Fruit fly (Drosophila melanogaster) whole organism, prepupa: ENCODE measurements around the gene CG32147.

Source experiments
- Blimp-1 ChIP-seq: fragments of 200-800 bp; sonication (Bioruptor generic); optimal IDR thresholded peaks from 3 replicates; lab custom pipeline; 2017; ENCODE audit warnings: missing biosample characterization, missing genetic modification characterization, mild to moderate bottlenecking, moderate library complexity, missing genetic modification reagents
- CG10631 ChIP-seq: fragments of 200-800 bp; sonication (Bioruptor generic); optimal IDR thresholded peaks from 2 replicates; lab custom pipeline; 2016; ENCODE audit warnings: missing biosample characterization, missing genetic modification characterization
- CG10669 ChIP-seq: fragments of 200-800 bp; sonication (Bioruptor generic); optimal IDR thresholded peaks from 3 replicates; lab custom pipeline; 2018; ENCODE audit warnings: missing biosample characterization, mild to moderate bottlenecking, missing genetic modification characterization, moderate library complexity
- CG11294 ChIP-seq: fragments of 200-800 bp; sonication (Bioruptor generic); IDR thresholded peaks from 2 replicates; pipeline ENCODE4 v1.3.6; 2022; ENCODE audit warnings: missing biosample characterization, missing genetic modification characterization
- CG11902 ChIP-seq: fragments of 200-800 bp; sonication (Bioruptor generic); optimal IDR thresholded peaks from 3 replicates; lab custom pipeline; 2016; ENCODE audit warnings: missing biosample characterization, missing genetic modification characterization
- CG15336 ChIP-seq: fragments of 200-800 bp; sonication (Bioruptor generic); IDR thresholded peaks from 2 replicates; pipeline ENCODE4 v1.3.6; 2022; ENCODE audit warnings: missing biosample characterization, missing genetic modification characterization
- CG1621 ChIP-seq: fragments of 200-800 bp; sonication (Bioruptor generic); optimal IDR thresholded peaks from 3 replicates; lab custom pipeline; 2018; ENCODE audit warnings: missing biosample characterization, mild to moderate bottlenecking, missing genetic modification characterization
- CG16779 ChIP-seq: fragments of 200-800 bp; sonication (Bioruptor generic); optimal IDR thresholded peaks from 3 replicates; lab custom pipeline; 2017; ENCODE audit warnings: missing biosample characterization, mild to moderate bottlenecking, missing genetic modification characterization
- CG3032 ChIP-seq: fragments of 200-800 bp; optimal IDR thresholded peaks from 2 replicates; lab custom pipeline; 2019; ENCODE audit warnings: missing biosample characterization, mild to moderate bottlenecking, missing genetic modification characterization, moderate library complexity
- CG32006 ChIP-seq: fragments of 200-800 bp; sonication (Bioruptor generic); optimal IDR thresholded peaks from 3 replicates; lab custom pipeline; 2017; ENCODE audit warnings: missing biosample characterization, mild to moderate bottlenecking, missing genetic modification characterization
- CG34406 ChIP-seq: fragments of 200-800 bp; sonication (Bioruptor generic); optimal IDR thresholded peaks from 3 replicates; lab custom pipeline; 2016; ENCODE audit warnings: missing biosample characterization, missing genetic modification characterization
- CG3919 ChIP-seq: fragments of 200-800 bp; sonication (Bioruptor generic); optimal IDR thresholded peaks from 3 replicates; lab custom pipeline; 2016; ENCODE audit warnings: missing biosample characterization, missing genetic modification characterization
- CG6163 ChIP-seq: fragments of 200-800 bp; sonication (Bioruptor generic); IDR thresholded peaks from 3 replicates; pipeline ENCODE4 v1.3.6; 2022; ENCODE audit warnings: missing biosample characterization, missing genetic modification characterization
- CG6276 ChIP-seq: fragments of 200-800 bp; sonication (Bioruptor generic); optimal IDR thresholded peaks from 2 replicates; lab custom pipeline; 2017; ENCODE audit warnings: missing biosample characterization, mild to moderate bottlenecking, missing genetic modification characterization
- CG6792 ChIP-seq: fragments of 200-800 bp; sonication (Bioruptor generic); optimal IDR thresholded peaks from 3 replicates; lab custom pipeline; 2016; ENCODE audit warnings: missing biosample characterization, missing genetic modification characterization
- CG6808 ChIP-seq: fragments of 200-800 bp; sonication (Bioruptor generic); optimal IDR thresholded peaks from 3 replicates; lab custom pipeline; 2017; ENCODE audit warnings: missing biosample characterization, missing genetic modification characterization, mild to moderate bottlenecking, moderate library complexity, missing genetic modification reagents
- CG7368 ChIP-seq: fragments of 200-800 bp; sonication (Bioruptor generic); optimal IDR thresholded peaks from 3 replicates; lab custom pipeline; 2016; ENCODE audit warnings: missing biosample characterization, missing genetic modification characterization
- CG8119 ChIP-seq: fragments of 200-800 bp; sonication (Bioruptor generic); IDR thresholded peaks from 3 replicates; pipeline ENCODE4 v1.3.6; 2022; ENCODE audit warnings: missing biosample characterization, missing genetic modification characterization
- CG8632 ChIP-seq: fragments of 200-800 bp; sonication (Bioruptor generic); optimal IDR thresholded peaks from 3 replicates; lab custom pipeline; 2016; ENCODE audit warnings: missing biosample characterization, missing genetic modification characterization
- Eip75B ChIP-seq: fragments of 200-800 bp; sonication (Bioruptor generic); optimal IDR thresholded peaks from 3 replicates; lab custom pipeline; 2016; ENCODE audit warnings: missing biosample characterization, missing genetic modification characterization
- Eip78C ChIP-seq: fragments of 200-800 bp; sonication (Bioruptor generic); peaks from one replicate; lab custom pipeline; 2016; ENCODE audit warnings: missing biosample characterization, missing genetic modification characterization
- Eip93F ChIP-seq: fragments of 200-800 bp; sonication (Bioruptor generic); optimal IDR thresholded peaks from 2 replicates; lab custom pipeline; 2016; ENCODE audit warnings: missing biosample characterization, mild to moderate bottlenecking, missing genetic modification characterization
- Ets96B ChIP-seq: fragments of 200-800 bp; optimal IDR thresholded peaks from 2 replicates; lab custom pipeline; 2019; ENCODE audit warnings: missing biosample characterization, mild to moderate bottlenecking, missing genetic modification characterization, moderate library complexity
- Gug ChIP-seq: fragments of 200-800 bp; sonication (Bioruptor generic); IDR thresholded peaks from 2 replicates; pipeline ENCODE4 v1.3.6; 2022; ENCODE audit warnings: missing biosample characterization, missing genetic modification characterization
- Hr38 ChIP-seq: sonication (Bioruptor generic); optimal IDR thresholded peaks from 2 replicates; lab custom pipeline; 2016; ENCODE audit warnings: missing biosample characterization, missing genetic modification characterization
- Hr39 ChIP-seq: fragments of 200-800 bp; sonication (Bioruptor generic); optimal IDR thresholded peaks from 2 replicates; lab custom pipeline; 2016; ENCODE audit warnings: missing biosample characterization, missing genetic modification characterization
- Hr4 ChIP-seq: fragments of 200-800 bp; sonication (Bioruptor generic); optimal IDR thresholded peaks from 3 replicates; lab custom pipeline; 2016; ENCODE audit warnings: missing biosample characterization, missing genetic modification characterization
- Lpt ChIP-seq: fragments of 200-800 bp; sonication (Bioruptor generic); optimal IDR thresholded peaks from 3 replicates; lab custom pipeline; 2016; ENCODE audit warnings: missing biosample characterization, missing genetic modification characterization
- Met ChIP-seq: fragments of 200-800 bp; sonication (Bioruptor generic); optimal IDR thresholded peaks from 3 replicates; lab custom pipeline; 2016; ENCODE audit warnings: missing biosample characterization, missing genetic modification characterization
- OdsH ChIP-seq: fragments of 200-800 bp; sonication (Bioruptor generic); optimal IDR thresholded peaks from 3 replicates; lab custom pipeline; 2016; ENCODE audit warnings: missing biosample characterization, missing genetic modification characterization
- Sox102F ChIP-seq: fragments of 200-800 bp; sonication (Bioruptor generic); optimal IDR thresholded peaks from 2 replicates; lab custom pipeline; 2016; ENCODE audit warnings: missing biosample characterization, mild to moderate bottlenecking, missing genetic modification characterization
- Sox14 ChIP-seq: fragments of 200-800 bp; sonication (Bioruptor generic); optimal IDR thresholded peaks from 3 replicates; lab custom pipeline; 2016; ENCODE audit warnings: missing biosample characterization, missing genetic modification characterization
- achi ChIP-seq: fragments of 200-800 bp; sonication (Bioruptor generic); optimal IDR thresholded peaks from 3 replicates; lab custom pipeline; 2016; ENCODE audit warnings: missing biosample characterization, missing genetic modification characterization
- acj6 ChIP-seq: fragments of 200-800 bp; sonication (Bioruptor generic); optimal IDR thresholded peaks from 3 replicates; lab custom pipeline; 2016; ENCODE audit warnings: missing biosample characterization, missing genetic modification characterization
- dsx ChIP-seq: fragments of 200-800 bp; optimal IDR thresholded peaks from 3 replicates; lab custom pipeline; 2019; ENCODE audit warnings: missing biosample characterization, mild to moderate bottlenecking, missing genetic modification characterization, moderate library complexity; ENCODE audit not compliant: poor library complexity, severe bottlenecking
- eg ChIP-seq: fragments of 200-800 bp; sonication (Bioruptor generic); IDR thresholded peaks from 3 replicates; pipeline ENCODE4 v1.3.6; 2022; ENCODE audit warnings: missing biosample characterization, missing genetic modification characterization
- esn ChIP-seq: fragments of 200-800 bp; sonication (Bioruptor generic); optimal IDR thresholded peaks from 2 replicates; lab custom pipeline; 2016; ENCODE audit warnings: missing biosample characterization, mild to moderate bottlenecking, missing genetic modification characterization, moderate library complexity
- fd59A ChIP-seq: fragments of 200-800 bp; sonication (Bioruptor generic); optimal IDR thresholded peaks from 2 replicates; lab custom pipeline; 2017; ENCODE audit warnings: missing biosample characterization, mild to moderate bottlenecking, missing genetic modification characterization, missing genetic modification reagents
- fd85E ChIP-seq: fragments of 200-800 bp; sonication (Bioruptor generic); optimal IDR thresholded peaks from 3 replicates; lab custom pipeline; 2016; ENCODE audit warnings: missing biosample characterization, missing genetic modification characterization
- fkh ChIP-seq: fragments of 200-800 bp; sonication (Bioruptor generic); optimal IDR thresholded peaks from 3 replicates; lab custom pipeline; 2017; ENCODE audit warnings: missing biosample characterization, mild to moderate bottlenecking, missing genetic modification characterization, moderate library complexity
- lz ChIP-seq: fragments of 200-800 bp; sonication (Bioruptor generic); optimal IDR thresholded peaks from 3 replicates; lab custom pipeline; 2016; ENCODE audit warnings: missing biosample characterization, missing genetic modification characterization
- net ChIP-seq: fragments of 200-800 bp; sonication (Bioruptor generic); optimal IDR thresholded peaks from 3 replicates; lab custom pipeline; 2016; ENCODE audit warnings: missing biosample characterization, missing genetic modification characterization
- pdm3 ChIP-seq: fragments of 200-800 bp; sonication (Bioruptor generic); optimal IDR thresholded peaks from 3 replicates; lab custom pipeline; 2016; ENCODE audit warnings: missing biosample characterization, missing genetic modification characterization
- salr ChIP-seq, 2 experiments: fragments of 200-800 bp; sonication (Bioruptor generic); optimal IDR thresholded peaks; 3 replicates each; lab custom pipeline; 2016 to 2018; ENCODE audit warnings: missing biosample characterization in 2 of 2, missing genetic modification characterization in 2 of 2, mild to moderate bottlenecking in 1 of 2
- ss ChIP-seq, 2 experiments: fragments of 200-800 bp; sonication (Bioruptor generic); optimal IDR thresholded peaks; 2 replicates in 1 of 2; 3 replicates in 1 of 2; lab custom pipeline; 2017 to 2018; ENCODE audit warnings: mild to moderate bottlenecking in 2 of 2, missing biosample characterization in 2 of 2, missing genetic modification characterization in 2 of 2, moderate library complexity in 1 of 2
- svp ChIP-seq: fragments of 200-800 bp; sonication (Bioruptor generic); peaks from one replicate; lab custom pipeline; 2016; ENCODE audit warnings: missing biosample characterization, missing genetic modification characterization
- vri ChIP-seq: fragments of 200-800 bp; sonication (Bioruptor generic); optimal IDR thresholded peaks from 3 replicates; lab custom pipeline; 2016; ENCODE audit warnings: missing biosample characterization, mild to moderate bottlenecking, missing genetic modification characterization

Gene CG32147

dm6 chr3L:15094589-15095288 lies 49.1 kb downstream of the CG32147 start, which contains the start of the genes sstn, Plp and GlyRS:
Gene sstn, minus strand, starts transcription at chr3L:15094719.
Gene Plp, minus strand, starts transcription at chr3L:15094724.
Gene GlyRS, plus strand, starts transcription at chr3L:15095142.
- peak; percentile 0 for TF ChIP-seq lz
- TF ChIP-seq fkh (GFP tag; lab: Kevin White, UChicago), result no peak
- no peak for TF ChIP-seq Sox14
- TF ChIP-seq Eip75B (GFP tag; lab: Kevin White, UChicago), result peak; percentile 12
- peak; percentile 29 for TF ChIP-seq pdm3 (GFP tag; lab: Kevin White, UChicago)
- peak; percentile 18 for TF ChIP-seq CG3919 (GFP tag; lab: Kevin White, UChicago)
- TF ChIP-seq CG10631, result peak; percentile 55
- peak; percentile 41 for TF ChIP-seq dsx (GFP tag; lab: Kevin White, UChicago)
- peak; percentile 57 for TF ChIP-seq Eip78C (GFP tag; lab: Kevin White, UChicago)
- TF ChIP-seq Hr4, result no peak
- TF ChIP-seq Gug (GFP tag; lab: Robert Waterston, UW), result no peak
- peak; percentile 11 for TF ChIP-seq net (GFP tag; lab: Kevin White, UChicago)
- TF ChIP-seq CG3032, result peak; percentile 33
- peak; percentile 19 for TF ChIP-seq Eip93F
- peak; percentile 18 for TF ChIP-seq Met (GFP tag; lab: Kevin White, UChicago)
- peak; percentile 26 for TF ChIP-seq CG34406 (GFP tag; lab: Kevin White, UChicago)
- no peak for TF ChIP-seq CG11294
- peak; percentile 45 for TF ChIP-seq CG32006
- TF ChIP-seq CG10669 (GFP tag; lab: Kevin White, UChicago), result no peak
- peak; percentile 36 for TF ChIP-seq acj6 (GFP tag; lab: Kevin White, UChicago)
- TF ChIP-seq esn (GFP tag; lab: Kevin White, UChicago), result peak; percentile 20
- peak in 1 of 2 experiments; percentile 33 for TF ChIP-seq ss (GFP tag; optimal IDR thresholded peaks at IDR 0.05; lab: Kevin White, UChicago)
- peak; percentile 17 for TF ChIP-seq CG6792 (GFP tag; lab: Kevin White, UChicago)
- peak; percentile 17 for TF ChIP-seq fd59A (GFP tag; lab: Kevin White, UChicago)
- TF ChIP-seq CG8119 (GFP tag; lab: Robert Waterston, UW), result no peak
- peak in 1 of 2 experiments; percentile 19 for TF ChIP-seq salr (GFP tag; optimal IDR thresholded peaks at IDR 0.05; lab: Kevin White, UChicago)
- TF ChIP-seq svp, result peak; percentile 60
- peak; percentile 28 for TF ChIP-seq CG8632 (GFP tag; lab: Kevin White, UChicago)
- peak; percentile 0 for TF ChIP-seq CG16779 (tag; lab: Kevin White, UChicago)
- TF ChIP-seq CG15336 (GFP tag; lab: Robert Waterston, UW), result 0 out of 2 replicates have a peak, but pooled peaks have one; percentile 23
- no peak for TF ChIP-seq Lpt (GFP tag; lab: Kevin White, UChicago)
- no peak for TF ChIP-seq CG6163 (GFP tag; lab: Robert Waterston, UW)
- TF ChIP-seq vri (GFP tag; lab: Kevin White, UChicago), result peak; percentile 24
- TF ChIP-seq Blimp-1, result peak; percentile 33
- peak; percentile 41 for TF ChIP-seq OdsH (GFP tag; lab: Kevin White, UChicago)
- TF ChIP-seq Ets96B, result peak; percentile 28
- peak; percentile 33 for TF ChIP-seq achi (GFP tag; lab: Kevin White, UChicago)
- no peak for TF ChIP-seq CG1621
- no peak for TF ChIP-seq CG7368 (GFP tag; lab: Kevin White, UChicago)

dm6 chr3L:15093929-15094588 lies 49.8 kb downstream of the CG32147 start:
- TF ChIP-seq CG10669 (GFP tag; lab: Kevin White, UChicago) (no peak), fkh (GFP tag; lab: Kevin White, UChicago) (peak; percentile 66), Sox14 (peak; percentile 17), achi (GFP tag; lab: Kevin White, UChicago) (no peak), Lpt (GFP tag; lab: Kevin White, UChicago) (no peak), esn (GFP tag; lab: Kevin White, UChicago) (peak; percentile 37), CG6808 (GFP tag; lab: Kevin White, UChicago) (peak; percentile 32), fd85E (GFP tag; lab: Kevin White, UChicago) (no peak), salr (GFP tag; optimal IDR thresholded peaks at IDR 0.05; lab: Kevin White, UChicago) (no peak), OdsH (GFP tag; lab: Kevin White, UChicago) (peak; percentile 14), Hr38 (no peak), Hr4 (peak; percentile 19), CG3032 (no peak), CG6792 (GFP tag; lab: Kevin White, UChicago) (peak; percentile 12), Sox102F (peak; percentile 32), CG34406 (GFP tag; lab: Kevin White, UChicago) (peak; percentile 15), svp (peak; percentile 85), CG6276 (GFP tag; lab: Kevin White, UChicago) (no peak), eg (GFP tag; lab: Robert Waterston, UW) (peak; percentile 48; the same call in 1 of the 3 replicates), Eip93F (no peak), Hr39 (GFP tag; lab: Kevin White, UChicago) (peak; percentile 20), CG11902 (GFP tag; lab: Kevin White, UChicago) (no peak), CG16779 (tag; lab: Kevin White, UChicago) (no peak)
